Worm (Caenorhabditis elegans) whole organism, L3 larva: ENCODE results near the gene sdz-6.
A peak's percentile ranks its signal among the peaks of the same experiment; 100 is the strongest.

ENCODE experiments used
- R02D3.7 ChIP-seq: fragments of 150-350 bp; optimal IDR thresholded peaks from 2 replicates; lab custom pipeline; 2014; ENCODE audit warnings: missing biosample characterization, missing genetic modification characterization
- ZK546.5 ChIP-seq: sonication (generic microtip); optimal IDR thresholded peaks from 2 replicates; lab custom pipeline; 2017; ENCODE audit warnings: missing biosample characterization, missing genetic modification characterization
- aly-2 ChIP-seq: fragments of 150-350 bp; optimal IDR thresholded peaks from 2 replicates; lab custom pipeline; 2014; ENCODE audit warnings: missing biosample characterization, missing genetic modification characterization
- ceh-16 ChIP-seq: sonication (generic microtip); optimal IDR thresholded peaks from 2 replicates; lab custom pipeline; 2017; ENCODE audit warnings: missing biosample characterization, missing genetic modification characterization
- ceh-28 ChIP-seq: fragments of 150-350 bp; optimal IDR thresholded peaks from 2 replicates; lab custom pipeline; 2014; ENCODE audit warnings: missing biosample characterization, missing genetic modification reagents, missing genetic modification characterization
- ceh-82 ChIP-seq: fragments of 150-350 bp; optimal IDR thresholded peaks from 2 replicates; lab custom pipeline; 2014; ENCODE audit warnings: missing biosample characterization, missing genetic modification characterization
- ceh-9 ChIP-seq: sonication (generic microtip); optimal IDR thresholded peaks from 2 replicates; lab custom pipeline; 2018; ENCODE audit warnings: missing biosample characterization, missing genetic modification characterization
- daf-12 ChIP-seq: fragments of 150-350 bp; optimal IDR thresholded peaks from 2 replicates; lab custom pipeline; 2014; ENCODE audit warnings: missing biosample characterization, missing genetic modification reagents, missing genetic modification characterization
- egl-27 ChIP-seq: sonication (generic microtip); optimal IDR thresholded peaks from 4 replicates; lab custom pipeline; 2017; ENCODE audit warnings: missing biosample characterization, missing genetic modification reagents, missing genetic modification characterization
- egl-5 ChIP-seq: fragments of 150-350 bp; optimal IDR thresholded peaks from 2 replicates; lab custom pipeline; 2017; ENCODE audit warnings: missing biosample characterization, missing genetic modification reagents, missing genetic modification characterization, inconsistent platforms
- elt-1 ChIP-seq: fragments of 150-350 bp; optimal IDR thresholded peaks from 2 replicates; lab custom pipeline; 2014; ENCODE audit warnings: missing biosample characterization, missing genetic modification characterization
- elt-2 ChIP-seq: sonication (generic microtip); optimal IDR thresholded peaks from 2 replicates; lab custom pipeline; 2016; ENCODE audit warnings: missing genetic modification reagents, mild to moderate bottlenecking, missing genetic modification characterization, missing compliant biosample characterization
- eor-1 ChIP-seq, 2 experiments: fragments of 150-350 bp; optimal IDR thresholded peaks; 2 replicates each; lab custom pipeline; 2014 to 2018; ENCODE audit warnings: missing biosample characterization in 2 of 2, missing genetic modification characterization in 2 of 2
- fkh-10 ChIP-seq: sonication (generic microtip); optimal IDR thresholded peaks from 2 replicates; lab custom pipeline; 2017; ENCODE audit warnings: missing biosample characterization, missing genetic modification reagents, missing genetic modification characterization
- fkh-2 ChIP-seq: fragments of 150-350 bp; optimal IDR thresholded peaks from 2 replicates; lab custom pipeline; 2014; ENCODE audit warnings: missing biosample characterization, missing genetic modification reagents, missing genetic modification characterization
- hmg-11 ChIP-seq: sonication (generic microtip); optimal IDR thresholded peaks from 2 replicates; lab custom pipeline; 2016; ENCODE audit warnings: missing genetic modification characterization, missing compliant biosample characterization
- lin-39 ChIP-seq: fragments of 150-350 bp; optimal IDR thresholded peaks from 2 replicates; lab custom pipeline; 2018; ENCODE audit warnings: missing biosample characterization, missing genetic modification reagents, missing genetic modification characterization
- lsy-12 ChIP-seq: sonication (generic microtip); optimal IDR thresholded peaks from 2 replicates; lab custom pipeline; 2016; ENCODE audit warnings: mild to moderate bottlenecking, missing genetic modification characterization, missing compliant biosample characterization
- mdl-1 ChIP-seq: fragments of 150-350 bp; optimal IDR thresholded peaks from 2 replicates; lab custom pipeline; 2014; ENCODE audit warnings: missing biosample characterization, missing genetic modification characterization
- mml-1 ChIP-seq: fragments of 150-350 bp; sonication (generic microtip); optimal IDR thresholded peaks from 3 replicates; lab custom pipeline; 2014; ENCODE audit warnings: missing biosample characterization, missing genetic modification characterization
- nfya-1 ChIP-seq: sonication (generic microtip); optimal IDR thresholded peaks from 2 replicates; lab custom pipeline; 2017; ENCODE audit warnings: missing genetic modification characterization, mild to moderate bottlenecking, missing compliant biosample characterization, antibody characterized with exemption, moderate library complexity; ENCODE audit not compliant: insufficient read depth
- nhr-11 ChIP-seq: fragments of 150-350 bp; optimal IDR thresholded peaks from 2 replicates; lab custom pipeline; 2014; ENCODE audit warnings: missing biosample characterization, missing genetic modification characterization
- nhr-12 ChIP-seq: fragments of 150-350 bp; optimal IDR thresholded peaks from 2 replicates; lab custom pipeline; 2014; ENCODE audit warnings: missing biosample characterization, missing genetic modification characterization
- nhr-23 ChIP-seq: fragments of 150-350 bp; optimal IDR thresholded peaks from 2 replicates; lab custom pipeline; 2014; ENCODE audit warnings: missing biosample characterization, missing genetic modification reagents, missing genetic modification characterization
- nhr-237 ChIP-seq: fragments of 150-350 bp; optimal IDR thresholded peaks from 2 replicates; lab custom pipeline; 2014; ENCODE audit warnings: missing biosample characterization, missing genetic modification characterization
- nhr-25 ChIP-seq: sonication (generic microtip); optimal IDR thresholded peaks from 2 replicates; lab custom pipeline; 2017; ENCODE audit warnings: missing biosample characterization, missing genetic modification characterization
- nhr-43 ChIP-seq: sonication (generic microtip); optimal IDR thresholded peaks from 2 replicates; lab custom pipeline; 2016; ENCODE audit warnings: mild to moderate bottlenecking, missing genetic modification characterization, missing compliant biosample characterization; ENCODE audit not compliant: poor library complexity, severe bottlenecking
- nhr-67 ChIP-seq: fragments of 150-350 bp; optimal IDR thresholded peaks from 2 replicates; lab custom pipeline; 2014; ENCODE audit warnings: missing biosample characterization, missing genetic modification characterization
- nhr-76 ChIP-seq: fragments of 150-350 bp; sonication (generic microtip); optimal IDR thresholded peaks from 5 replicates; lab custom pipeline; 2014; ENCODE audit warnings: missing biosample characterization, missing genetic modification characterization
- nhr-77 ChIP-seq: fragments of 150-350 bp; optimal IDR thresholded peaks from 2 replicates; lab custom pipeline; 2014; ENCODE audit warnings: missing biosample characterization, missing genetic modification characterization
- sea-2 ChIP-seq: fragments of 150-350 bp; sonication (generic microtip); optimal IDR thresholded peaks from 4 replicates; lab custom pipeline; 2014; ENCODE audit warnings: missing biosample characterization, missing genetic modification reagents, missing genetic modification characterization
- snpc-4 ChIP-seq: fragments of 150-350 bp; optimal IDR thresholded peaks from 2 replicates; lab custom pipeline; 2014; ENCODE audit warnings: missing biosample characterization, missing genetic modification characterization
- unc-62 ChIP-seq: fragments of 150-350 bp; sonication (generic microtip); optimal IDR thresholded peaks from 4 replicates; lab custom pipeline; 2014; ENCODE audit warnings: missing biosample characterization, missing genetic modification reagents, missing genetic modification characterization
- zag-1 ChIP-seq: fragments of 150-350 bp; optimal IDR thresholded peaks from 2 replicates; lab custom pipeline; 2014; ENCODE audit warnings: missing biosample characterization, missing genetic modification characterization

sdz-6 gene

DNA sequence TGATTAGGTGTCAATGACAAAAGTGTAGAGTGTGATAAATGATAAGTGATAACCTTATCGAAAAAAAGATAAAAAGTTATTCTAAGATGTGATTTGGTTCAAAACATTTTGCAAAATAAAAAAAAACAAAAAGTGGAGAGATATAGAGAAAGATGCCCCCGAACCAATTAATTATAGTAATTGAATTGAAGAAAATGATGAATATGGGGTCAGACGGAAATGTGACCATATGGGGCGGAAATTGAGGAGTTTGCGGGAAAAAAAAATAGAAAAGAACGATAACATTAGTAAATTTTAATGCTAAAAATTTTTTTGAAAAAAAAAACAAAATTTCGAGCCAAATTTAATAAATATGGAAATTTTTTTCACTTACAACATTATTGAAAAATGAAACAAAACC is 34.1 kb downstream of the sdz-6 start:
- TF ChIP-seq sea-2 (GFP tag; lab: Kevin White, UChicago) (no peak), fkh-2 (tag; lab: Kevin White, UChicago) (no peak), ZK546.5 (tag; lab: Kevin White, UChicago) (no peak), snpc-4 (tag; lab: Kevin White, UChicago) (no peak), R02D3.7 (tag; lab: Kevin White, UChicago) (no peak), nhr-67 (no peak), elt-2 (tag; lab: Kevin White, UChicago) (no peak), nhr-25 (tag; lab: Kevin White, UChicago) (no peak), nhr-12 (no peak), mml-1 (no peak), nhr-23 (tag; lab: Kevin White, UChicago) (no peak), eor-1 (tag; optimal IDR thresholded peaks at IDR 0.05; lab: Kevin White, UChicago) (no peak), daf-12 (tag; lab: Kevin White, UChicago) (no peak), lsy-12 (tag; lab: Kevin White, UChicago) (no peak), fkh-10 (no peak), nhr-43 (tag; lab: Kevin White, UChicago) (no peak), aly-2 (tag; lab: Kevin White, UChicago) (no peak)
- TF ChIP-seq, all 47 proteins: peak for 0

ce11 chrV:19355219-19355618 is 34.8 kb downstream of the sdz-6 start:
- TF ChIP-seq eor-1 (tag; optimal IDR thresholded peaks at IDR 0.05; lab: Kevin White, UChicago) (no peak), ZK546.5 (tag; lab: Kevin White, UChicago) (no peak), ceh-9 (tag; lab: Kevin White, UChicago) (no peak), nhr-77 (tag; lab: Kevin White, UChicago) (no peak)

- no peak for TF ChIP-seq mdl-1
- no peak for TF ChIP-seq ceh-28 (tag; lab: Kevin White, UChicago)
- no peak for TF ChIP-seq ceh-82 (tag; lab: Kevin White, UChicago)
- TF ChIP-seq elt-1 (tag; lab: Kevin White, UChicago) = no peak
- TF ChIP-seq hmg-11 (tag; lab: Kevin White, UChicago) = no peak
Observed at ce11 chrV:19356717-19357116, 36.3 kb downstream of the sdz-6 start.

DNA sequence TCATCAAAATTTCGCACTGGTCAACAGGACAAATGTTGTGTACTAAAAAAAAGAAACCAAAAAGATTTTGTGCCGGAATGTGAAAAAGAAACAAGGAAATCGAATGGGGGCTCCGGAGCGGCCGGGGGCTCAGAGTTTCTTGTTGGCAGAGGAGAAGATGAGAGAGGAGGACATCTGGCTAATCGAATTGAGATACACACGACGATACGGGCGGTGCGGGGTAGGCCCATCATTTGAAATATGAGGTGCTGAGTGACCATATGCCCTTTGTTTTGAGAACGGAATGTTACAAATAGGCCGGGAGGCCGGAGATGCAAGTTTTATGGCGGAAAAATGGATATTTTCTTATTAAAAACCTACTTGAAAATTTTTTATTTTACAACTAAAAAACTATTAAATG is 37.6 kb downstream of the sdz-6 start:
- TF ChIP-seq nhr-237 (tag; lab: Kevin White, UChicago) (no peak), lin-39 (peak; percentile 37), nfya-1 (peak; percentile 3)
- TF ChIP-seq, all 47 proteins: peak for 2

- no peak for TF ChIP-seq zag-1
- TF ChIP-seq nhr-12 = no peak
- no peak for TF ChIP-seq sea-2 (GFP tag; lab: Kevin White, UChicago)
- TF ChIP-seq lsy-12 (tag; lab: Kevin White, UChicago) = no peak
- TF ChIP-seq nfya-1 = no peak
- TF ChIP-seq egl-5 = no peak
- no peak for TF ChIP-seq daf-12 (tag; lab: Kevin White, UChicago)
- TF ChIP-seq unc-62 = no peak
- TF ChIP-seq ceh-16 (tag; lab: Kevin White, UChicago) = no peak
- no peak for TF ChIP-seq nhr-77 (tag; lab: Kevin White, UChicago)
- TF ChIP-seq nhr-76 (tag; lab: Kevin White, UChicago) = no peak
- no peak for TF ChIP-seq nhr-43 (tag; lab: Kevin White, UChicago)
- TF ChIP-seq egl-27 (tag; lab: Kevin White, UChicago) = no peak
- TF ChIP-seq fkh-2 (tag; lab: Kevin White, UChicago) = no peak
- TF ChIP-seq mml-1 = no peak
- TF ChIP-seq, all 47 proteins: peak for 0
Observed at ce11 chrV:19362568-19362967, 42.2 kb downstream of the sdz-6 start, which contains the start of gene C14B4.2. TSS of gene C14B4.2 (minus strand) at chrV:19362668.

- TF ChIP-seq fkh-10 = no peak
- no peak for TF ChIP-seq aly-2 (tag; lab: Kevin White, UChicago)
- TF ChIP-seq lsy-12 (tag; lab: Kevin White, UChicago) = no peak
- TF ChIP-seq nhr-67 = no peak
- no peak for TF ChIP-seq nhr-12
- TF ChIP-seq nhr-11 (tag; lab: Kevin White, UChicago) = no peak
- no peak for TF ChIP-seq elt-1 (tag; lab: Kevin White, UChicago)
Observed at ce11 chrV:19370189-19370588, 49.8 kb downstream of the sdz-6 start, which contains the start of gene Y43F8A.1. TSS of gene Y43F8A.1 (plus strand) at chrV:19370489.
